Worm (Caenorhabditis elegans): ENCODE results near the gene let-858.

DNA sequence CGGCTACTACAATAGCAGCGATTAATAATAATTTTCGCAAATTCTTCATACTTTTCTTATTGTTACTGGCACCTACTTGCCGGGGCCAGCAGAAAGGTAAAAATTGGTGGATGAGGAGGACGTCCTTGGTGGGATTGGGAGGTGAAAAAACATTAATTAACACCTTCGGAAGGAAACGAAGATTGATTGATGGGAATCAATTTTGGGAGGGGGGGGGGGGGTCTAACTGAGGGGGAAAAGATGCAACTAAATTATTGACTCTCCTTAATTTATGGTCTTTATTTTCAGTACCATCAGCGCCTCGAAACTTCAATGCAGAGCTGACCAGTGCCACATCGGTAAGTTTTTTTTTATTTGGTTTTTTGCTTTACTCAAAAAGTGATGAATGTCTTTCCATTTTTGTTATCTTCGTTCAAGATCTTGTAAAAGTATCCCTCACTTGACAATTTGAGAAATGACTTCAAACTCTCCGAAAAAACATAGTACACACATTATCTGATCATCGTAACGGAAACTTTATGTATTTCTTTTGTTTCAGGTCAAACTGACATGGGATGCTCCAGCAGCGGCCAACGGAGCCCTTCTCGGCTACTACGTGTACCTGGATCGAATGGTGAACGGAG lies 28.5 kb upstream of the let-858 start:
- no peak for TF ChIP-seq ztf-11 (tag; optimal IDR thresholded peaks at IDR 0.05)
- TF ChIP-seq fkh-8 (tag; optimal IDR thresholded peaks at IDR 0.05): no peak
- no peak for TF ChIP-seq mdl-1 (tag; optimal IDR thresholded peaks at IDR 0.05)
- TF ChIP-seq aly-2 (tag; optimal IDR thresholded peaks at IDR 0.05): no peak
- TF ChIP-seq snpc-4 (tag; optimal IDR thresholded peaks at IDR 0.05): no peak
- TF ChIP-seq sptf-1 (tag; optimal IDR thresholded peaks at IDR 0.05): no peak
- TF ChIP-seq nhr-71 (tag; optimal IDR thresholded peaks at IDR 0.05): no peak
- TF ChIP-seq pqm-1 (tag; optimal IDR thresholded peaks at IDR 0.05): no peak
- no peak for TF ChIP-seq elt-2 (tag; optimal IDR thresholded peaks at IDR 0.05)
- TF ChIP-seq efl-1 (optimal IDR thresholded peaks at IDR 0.05): no peak
- TF ChIP-seq efl-1 (GFP tag; optimal IDR thresholded peaks at IDR 0.05 in 1 of 2): no peak
- TF ChIP-seq egl-27 (tag; optimal IDR thresholded peaks at IDR 0.05): no peak
